Worm (Caenorhabditis elegans) whole organism, early embryonic: ENCODE measurements around the gene C53A5.2.

ENCODE experiments used
- aly-1 ChIP-seq: sonication (generic microtip); optimal IDR thresholded peaks from 2 replicates; lab custom pipeline; 2016; ENCODE audit warnings: missing genetic modification characterization, missing compliant biosample characterization
- ama-1 ChIP-seq: fragments of 150-350 bp; optimal IDR thresholded peaks from 2 replicates; lab custom pipeline; 2014

ce11 chrV:14530813-14531212 is 7.8 kb upstream of the C53A5.2 start, which contains the start of gene kcnl-4:
- TF ChIP-seq ama-1 (lab: Kevin White, UChicago): no peak
- TF ChIP-seq aly-1 (tag; lab: Kevin White, UChicago): no peak
